Fruit fly (Drosophila melanogaster): ENCODE data around the gene Atpalpha.
A peak's percentile ranks its signal among the peaks of the same experiment; 100 is the strongest.

Atpalpha gene

dm6 chr3R:20945463-20945862, 3.1 kb upstream of the Atpalpha start, which contains the start of gene CG31191:
TSS of gene CG31191 (minus strand) at chr3R:20945530.
- no peak for TF ChIP-seq CG31627 (GFP tag; optimal IDR thresholded peaks at IDR 0.05)
- no peak for TF ChIP-seq net (GFP tag; optimal IDR thresholded peaks at IDR 0.05)
- TF ChIP-seq Hr39 (GFP tag; optimal IDR thresholded peaks at IDR 0.05) = no peak
- no peak for TF ChIP-seq Ets21C (GFP tag; optimal IDR thresholded peaks at IDR 0.05)
- TF ChIP-seq Sox14 (GFP tag; optimal IDR thresholded peaks at IDR 0.05) = no peak
- TF ChIP-seq esn (GFP tag; optimal IDR thresholded peaks at IDR 0.05) = no peak
- no peak for TF ChIP-seq eg (GFP tag; IDR thresholded peaks at IDR 0.05)
- TF ChIP-seq dac (GFP tag; optimal IDR thresholded peaks at IDR 0.05) = no peak
- no peak for TF ChIP-seq CG8119 (GFP tag; IDR thresholded peaks at IDR 0.05)
- no peak for TF ChIP-seq CG6854 (GFP tag; optimal IDR thresholded peaks at IDR 0.05)
- no peak for TF ChIP-seq Smox (GFP tag; optimal IDR thresholded peaks at IDR 0.05)
- TF ChIP-seq Eip75B (GFP tag; optimal IDR thresholded peaks at IDR 0.05) = no peak
- TF ChIP-seq Met (GFP tag; optimal IDR thresholded peaks at IDR 0.05) = no peak
- TF ChIP-seq lz (GFP tag; optimal IDR thresholded peaks at IDR 0.05) = no peak
- TF ChIP-seq fd59A (GFP tag; optimal IDR thresholded peaks at IDR 0.05) = no peak
- no peak for TF ChIP-seq CG3919 (GFP tag; optimal IDR thresholded peaks at IDR 0.05)
- TF ChIP-seq CG10669 (GFP tag; optimal IDR thresholded peaks at IDR 0.05) = no peak
- TF ChIP-seq Gug (GFP tag; IDR thresholded peaks at IDR 0.05) = no peak
- TF ChIP-seq CG8632 (GFP tag; optimal IDR thresholded peaks at IDR 0.05) = no peak

- TF ChIP-seq salr (GFP tag; optimal IDR thresholded peaks at IDR 0.05) (no peak), CG7368 (GFP tag; optimal IDR thresholded peaks at IDR 0.05) (no peak), acj6 (GFP tag; optimal IDR thresholded peaks at IDR 0.05) (no peak)
Measured at dm6 chr3R:20946774-20947173, 1.7 kb upstream of the Atpalpha start.

dm6 chr3R:20947991-20948407, 515 bp upstream of the Atpalpha start:
- TF ChIP-seq lz (GFP tag; optimal IDR thresholded peaks at IDR 0.05) = peak; percentile 34
- TF ChIP-seq CG6792 (GFP tag; optimal IDR thresholded peaks at IDR 0.05) = no peak
- peak; percentile 44 for TF ChIP-seq esn (GFP tag; optimal IDR thresholded peaks at IDR 0.05)
- TF ChIP-seq CG8632 (GFP tag; optimal IDR thresholded peaks at IDR 0.05) = no peak
- TF ChIP-seq vri (GFP tag; optimal IDR thresholded peaks at IDR 0.05) = no peak
- peak; percentile 48 for TF ChIP-seq cyc (GFP tag; optimal IDR thresholded peaks at IDR 0.05)
- no peak for TF ChIP-seq eg (GFP tag; IDR thresholded peaks at IDR 0.05)
- TF ChIP-seq CG6808 (GFP tag; optimal IDR thresholded peaks at IDR 0.05) = no peak
- no peak for TF ChIP-seq Eip93F (GFP tag; optimal IDR thresholded peaks at IDR 0.05)
- TF ChIP-seq CG31627 (GFP tag; optimal IDR thresholded peaks at IDR 0.05) = peak; percentile 55
- peak; percentile 40 for TF ChIP-seq Sox14 (GFP tag; optimal IDR thresholded peaks at IDR 0.05)
- TF ChIP-seq Ets96B (tag; optimal IDR thresholded peaks at IDR 0.05) = no peak
- no peak for TF ChIP-seq Blimp-1 (GFP tag; optimal IDR thresholded peaks at IDR 0.05)
- TF ChIP-seq fkh (GFP tag; optimal IDR thresholded peaks at IDR 0.05) = no peak
- TF ChIP-seq Hr39 (GFP tag; optimal IDR thresholded peaks at IDR 0.05) = peak; percentile 47
- TF ChIP-seq CG1621 (tag; optimal IDR thresholded peaks at IDR 0.05) = no peak
- TF ChIP-seq Eip78C (GFP tag) = peak; percentile 67
- TF ChIP-seq pdm3 (GFP tag; optimal IDR thresholded peaks at IDR 0.05) = peak; percentile 16

- no peak for TF ChIP-seq CG6808 (GFP tag; optimal IDR thresholded peaks at IDR 0.05)
- TF ChIP-seq CG32006 (GFP tag; optimal IDR thresholded peaks at IDR 0.05) = no peak
- TF ChIP-seq lz (GFP tag; optimal IDR thresholded peaks at IDR 0.05) = no peak
- TF ChIP-seq CG34406 (GFP tag; optimal IDR thresholded peaks at IDR 0.05) = no peak
- TF ChIP-seq dac (GFP tag; optimal IDR thresholded peaks at IDR 0.05) = no peak
- TF ChIP-seq eg (GFP tag; IDR thresholded peaks at IDR 0.05) = peak; percentile 46; the same call in 2 of the 3 replicates
- peak; percentile 28 for TF ChIP-seq CG6276 (GFP tag; optimal IDR thresholded peaks at IDR 0.05)
- 0 out of 3 replicates have a peak, but pooled peaks have one; percentile 11 for TF ChIP-seq CG6163 (GFP tag; IDR thresholded peaks at IDR 0.05)
Measured at dm6 chr3R:20949175-20949748, 748 bp downstream of the Atpalpha start.
